Fruit fly (Drosophila melanogaster) whole organism, adult: ENCODE measurements around the gene CG5877.

Source experiments
- CG1620 ChIP-seq: fragments of 200-800 bp; sonication (Bioruptor generic); optimal IDR thresholded peaks from 2 replicates; lab custom pipeline; 2016; ENCODE audit warnings: missing biosample characterization, missing genetic modification characterization
- cic ChIP-seq: fragments of 200-800 bp; sonication (Bioruptor generic); optimal IDR thresholded peaks from 2 replicates; lab custom pipeline; 2017; ENCODE audit warnings: missing biosample characterization, mild to moderate bottlenecking, missing genetic modification characterization, moderate library complexity
- ovo ChIP-seq: fragments of 200-800 bp; sonication (Bioruptor generic); optimal IDR thresholded peaks from 2 replicates; lab custom pipeline; 2016; ENCODE audit warnings: missing biosample characterization, missing genetic modification characterization

DNA sequence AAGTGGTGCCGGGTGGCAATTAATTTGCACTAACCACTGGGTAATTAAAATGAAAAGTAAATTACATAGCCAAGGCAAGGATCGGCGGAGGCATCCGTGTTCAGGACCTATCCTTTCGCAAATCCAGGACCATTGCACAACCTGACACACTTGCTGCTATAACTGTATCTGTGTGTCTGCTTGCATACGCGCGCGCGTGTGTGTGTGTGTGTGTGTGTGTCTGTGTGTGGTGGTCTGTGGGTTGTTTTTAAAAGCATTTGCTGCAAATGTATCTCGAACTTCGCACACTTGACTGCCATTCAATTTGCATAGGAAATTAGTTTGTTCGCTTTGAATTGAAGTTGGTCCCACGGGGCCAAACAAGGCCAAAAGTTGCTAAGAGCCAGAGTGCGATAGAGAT is 33.5 kb upstream of the CG5877 start:
- TF ChIP-seq cic (GFP tag; lab: Kevin White, UChicago) (no peak), ovo (no peak), CG1620 (GFP tag; lab: Kevin White, UChicago) (no peak)
